Fruit fly (Drosophila melanogaster) whole organism, pupa: ENCODE data around the gene melt.

Source experiments
- CG14655 ChIP-seq: fragments of 200-800 bp; sonication (Bioruptor generic); optimal IDR thresholded peaks from 3 replicates; lab custom pipeline; 2017; ENCODE audit warnings: mild to moderate bottlenecking, missing biosample characterization, missing genetic modification reagents, missing genetic modification characterization
- CG15710 ChIP-seq: fragments of 200-800 bp; sonication (Bioruptor generic); optimal IDR thresholded peaks from 2 replicates; lab custom pipeline; 2018; ENCODE audit warnings: missing biosample characterization, mild to moderate bottlenecking, missing genetic modification characterization, moderate library complexity
- CG17806 ChIP-seq: fragments of 200-800 bp; sonication (Bioruptor generic); optimal IDR thresholded peaks from 2 replicates; lab custom pipeline; 2018; ENCODE audit warnings: missing biosample characterization, mild to moderate bottlenecking, missing genetic modification characterization, moderate library complexity
- CG32121 ChIP-seq: fragments of 200-800 bp; sonication (Bioruptor generic); IDR thresholded peaks from 2 replicates; pipeline ENCODE4 v1.3.6; 2022; ENCODE audit warnings: missing biosample characterization, missing genetic modification characterization
- CG34367 ChIP-seq: fragments of 200-800 bp; sonication (Bioruptor generic); optimal IDR thresholded peaks from 2 replicates; lab custom pipeline; 2018; ENCODE audit warnings: missing biosample characterization, mild to moderate bottlenecking, missing genetic modification characterization
- CG9948 ChIP-seq: fragments of 200-800 bp; sonication (Bioruptor generic); optimal IDR thresholded peaks from 2 replicates; lab custom pipeline; 2018; ENCODE audit warnings: missing biosample characterization, mild to moderate bottlenecking, missing genetic modification characterization, moderate library complexity
- D1 ChIP-seq: fragments of 200-800 bp; sonication (Bioruptor generic); optimal IDR thresholded peaks from 2 replicates; lab custom pipeline; 2018; ENCODE audit warnings: missing biosample characterization, mild to moderate bottlenecking, missing genetic modification characterization, moderate library complexity
- EcR ChIP-seq: fragments of 200-800 bp; sonication (Bioruptor generic); optimal IDR thresholded peaks from 3 replicates; lab custom pipeline; 2019; ENCODE audit warnings: missing biosample characterization, missing genetic modification characterization, mild to moderate bottlenecking, moderate library complexity, missing genetic modification reagents
- Ets98B ChIP-seq: fragments of 200-800 bp; sonication (Bioruptor generic); IDR thresholded peaks from 2 replicates; pipeline ENCODE4 v1.3.6; 2022; ENCODE audit warnings: missing biosample characterization, missing genetic modification characterization
- Pif1A ChIP-seq: fragments of 200-800 bp; sonication (Bioruptor generic); optimal IDR thresholded peaks from 3 replicates; lab custom pipeline; 2016; ENCODE audit warnings: missing biosample characterization, missing genetic modification characterization
- Pif1B ChIP-seq: fragments of 200-800 bp; sonication (Bioruptor generic); optimal IDR thresholded peaks from 3 replicates; lab custom pipeline; 2016; ENCODE audit warnings: missing biosample characterization, missing genetic modification characterization
- Snoo ChIP-seq: fragments of 200-800 bp; sonication (Bioruptor generic); optimal IDR thresholded peaks from 3 replicates; lab custom pipeline; 2017; ENCODE audit warnings: missing biosample characterization, mild to moderate bottlenecking, missing genetic modification characterization, inconsistent platforms
- fd96Ca ChIP-seq: fragments of 200-800 bp; sonication (Bioruptor generic); IDR thresholded peaks from 3 replicates; pipeline ENCODE4 v1.3.6; 2022; ENCODE audit warnings: missing biosample characterization, missing genetic modification characterization
- rn ChIP-seq: fragments of 200-800 bp; sonication (Bioruptor generic); IDR thresholded peaks from 2 replicates; pipeline ENCODE4 v1.3.6; 2022; ENCODE audit warnings: missing biosample characterization, missing genetic modification characterization

DNA sequence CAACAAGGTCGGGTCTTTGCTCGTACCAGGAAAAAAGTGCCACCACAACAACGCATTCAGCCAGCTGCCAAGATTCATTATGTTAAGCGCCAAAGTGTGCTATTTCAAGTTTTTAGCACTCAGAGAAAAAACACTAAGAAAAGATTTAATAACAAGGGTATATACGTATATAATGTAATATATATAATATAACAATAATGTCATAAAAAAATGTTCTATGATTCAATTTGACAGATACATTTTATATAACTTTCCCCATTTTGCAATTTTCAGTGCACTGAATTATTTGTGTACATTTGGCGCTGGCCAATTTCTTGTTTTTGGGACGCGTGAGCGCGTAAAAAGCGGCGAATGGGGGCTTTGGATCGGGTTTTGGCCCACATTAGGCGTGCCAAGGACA lies 56.2 kb downstream of the melt start:
- TF ChIP-seq CG14655 (GFP tag; lab: Kevin White, UChicago) (no peak), CG17806 (tag; lab: Kevin White, UChicago) (no peak), Ets98B (GFP tag; lab: Robert Waterston, UW) (no peak), Snoo (tag; lab: Kevin White, UChicago) (no peak), CG15710 (tag; lab: Kevin White, UChicago) (no peak), CG32121 (GFP tag; lab: Robert Waterston, UW) (peak; percentile 61; the same call in 1 of the 2 replicates), fd96Ca (no peak), D1 (tag; lab: Kevin White, UChicago) (no peak), Pif1A (GFP tag; lab: Kevin White, UChicago) (no peak), EcR (GFP tag; lab: Kevin White, UChicago) (no peak), Pif1B (GFP tag; lab: Kevin White, UChicago) (no peak), rn (GFP tag; lab: Robert Waterston, UW) (no peak), CG34367 (tag; lab: Kevin White, UChicago) (no peak), CG9948 (tag; lab: Kevin White, UChicago) (no peak)
